Fruit fly (Drosophila melanogaster) whole organism, pupa: Measurements from ENCODE around the gene primo-2.

Source experiments
- CG12605 ChIP-seq: fragments of 200-800 bp; sonication (Bioruptor generic); IDR thresholded peaks from 2 replicates; pipeline ENCODE4 v1.3.6; 2022; ENCODE audit warnings: missing biosample characterization, missing genetic modification characterization
- CG14655 ChIP-seq: fragments of 200-800 bp; sonication (Bioruptor generic); optimal IDR thresholded peaks from 3 replicates; lab custom pipeline; 2017; ENCODE audit warnings: mild to moderate bottlenecking, missing biosample characterization, missing genetic modification reagents, missing genetic modification characterization
- CG15710 ChIP-seq: fragments of 200-800 bp; sonication (Bioruptor generic); optimal IDR thresholded peaks from 2 replicates; lab custom pipeline; 2018; ENCODE audit warnings: missing biosample characterization, mild to moderate bottlenecking, missing genetic modification characterization, moderate library complexity
- CG32121 ChIP-seq: fragments of 200-800 bp; sonication (Bioruptor generic); IDR thresholded peaks from 2 replicates; pipeline ENCODE4 v1.3.6; 2022; ENCODE audit warnings: missing biosample characterization, missing genetic modification characterization
- CG4496 ChIP-seq: fragments of 200-800 bp; sonication (Bioruptor generic); IDR thresholded peaks from 3 replicates; pipeline ENCODE4 v1.3.6; 2022; ENCODE audit warnings: missing biosample characterization, missing genetic modification characterization
- CG8301 ChIP-seq: fragments of 200-800 bp; sonication (Bioruptor generic); optimal IDR thresholded peaks from 2 replicates; lab custom pipeline; 2018; ENCODE audit warnings: missing biosample characterization, mild to moderate bottlenecking, missing genetic modification characterization
- Ets98B ChIP-seq: fragments of 200-800 bp; sonication (Bioruptor generic); IDR thresholded peaks from 2 replicates; pipeline ENCODE4 v1.3.6; 2022; ENCODE audit warnings: missing biosample characterization, missing genetic modification characterization
- Pif1B ChIP-seq: fragments of 200-800 bp; sonication (Bioruptor generic); optimal IDR thresholded peaks from 3 replicates; lab custom pipeline; 2016; ENCODE audit warnings: missing biosample characterization, missing genetic modification characterization
- Snoo ChIP-seq: fragments of 200-800 bp; sonication (Bioruptor generic); optimal IDR thresholded peaks from 3 replicates; lab custom pipeline; 2017; ENCODE audit warnings: missing biosample characterization, mild to moderate bottlenecking, missing genetic modification characterization, inconsistent platforms

DNA sequence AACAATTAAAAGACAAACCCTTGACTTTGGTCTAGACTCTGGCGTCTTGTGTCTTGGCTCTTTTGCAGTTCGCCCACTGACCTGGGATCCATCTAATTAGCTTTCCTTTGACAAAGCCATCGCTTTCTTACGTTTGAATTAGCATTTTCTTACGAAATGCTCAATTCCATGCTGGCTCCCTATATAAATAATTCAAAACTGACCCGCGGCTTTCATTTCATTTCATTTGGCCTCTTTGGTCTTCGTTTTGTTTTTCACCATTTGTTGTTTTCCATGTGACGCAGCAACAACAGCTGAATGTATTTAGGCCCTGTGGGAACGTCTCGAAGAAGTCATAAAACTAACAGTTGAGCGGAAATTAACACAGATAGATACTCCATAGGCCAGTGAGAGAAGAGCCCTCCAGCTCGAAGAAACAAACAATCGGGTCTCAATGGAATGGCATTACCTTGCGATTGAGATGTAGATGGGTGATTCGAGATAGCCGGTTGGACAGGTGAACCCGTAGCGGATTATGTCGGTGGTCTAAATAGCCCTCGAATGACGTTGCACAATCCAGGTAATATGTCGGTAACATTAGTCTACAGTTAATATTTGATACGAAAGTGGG lies 12.5 kb upstream of the primo-2 start:
- TF ChIP-seq Ets98B (GFP tag; lab: Robert Waterston, UW) (no peak), CG4496 (GFP tag; lab: Robert Waterston, UW) (no peak), CG12605 (GFP tag; lab: Robert Waterston, UW) (no peak), CG15710 (no peak), CG14655 (GFP tag; lab: Kevin White, UChicago) (no peak), CG32121 (no peak), Pif1B (GFP tag; lab: Kevin White, UChicago) (no peak), CG8301 (no peak), Snoo (no peak)
